Fruit fly (Drosophila melanogaster) Kc167 (cell line): ENCODE measurements around the gene CG1628.

Experiments
- insv ChIP-seq: fragments of >200 bp; optimal IDR thresholded peaks from 3 replicates; lab custom pipeline; 2018; ENCODE audit warnings: missing external identifiers
- psq ChIP-seq: fragments of >200 bp; optimal IDR thresholded peaks from 2 replicates; lab custom pipeline; 2017; ENCODE audit warnings: missing external identifiers

dm6 chrX:10586173-10586572, 16.3 kb downstream of the CG1628 start:
- no peak for TF ChIP-seq insv (lab: Kevin White, UChicago)
- no peak for TF ChIP-seq psq (lab: Kevin White, UChicago)
